Worm (Caenorhabditis elegans) whole organism, L3 larva: Measurements from ENCODE around the gene C04C3.14.

Experiments
- R02D3.7 ChIP-seq: fragments of 150-350 bp; optimal IDR thresholded peaks from 2 replicates; lab custom pipeline; 2014; ENCODE audit warnings: missing biosample characterization, missing genetic modification characterization
- ZK546.5 ChIP-seq: sonication (generic microtip); optimal IDR thresholded peaks from 2 replicates; lab custom pipeline; 2017; ENCODE audit warnings: missing biosample characterization, missing genetic modification characterization
- aly-2 ChIP-seq: fragments of 150-350 bp; optimal IDR thresholded peaks from 2 replicates; lab custom pipeline; 2014; ENCODE audit warnings: missing biosample characterization, missing genetic modification characterization
- ama-1 ChIP-seq: fragments of 150-350 bp; optimal IDR thresholded peaks from 2 replicates; lab custom pipeline; 2018
- ceh-16 ChIP-seq: sonication (generic microtip); optimal IDR thresholded peaks from 2 replicates; lab custom pipeline; 2017; ENCODE audit warnings: missing biosample characterization, missing genetic modification characterization
- ceh-28 ChIP-seq: fragments of 150-350 bp; optimal IDR thresholded peaks from 2 replicates; lab custom pipeline; 2014; ENCODE audit warnings: missing biosample characterization, missing genetic modification reagents, missing genetic modification characterization
- ceh-82 ChIP-seq: fragments of 150-350 bp; optimal IDR thresholded peaks from 2 replicates; lab custom pipeline; 2014; ENCODE audit warnings: missing biosample characterization, missing genetic modification characterization
- daf-12 ChIP-seq: fragments of 150-350 bp; optimal IDR thresholded peaks from 2 replicates; lab custom pipeline; 2014; ENCODE audit warnings: missing biosample characterization, missing genetic modification reagents, missing genetic modification characterization
- egl-27 ChIP-seq: sonication (generic microtip); optimal IDR thresholded peaks from 4 replicates; lab custom pipeline; 2017; ENCODE audit warnings: missing biosample characterization, missing genetic modification reagents, missing genetic modification characterization
- egl-5 ChIP-seq: fragments of 150-350 bp; optimal IDR thresholded peaks from 2 replicates; lab custom pipeline; 2017; ENCODE audit warnings: missing biosample characterization, missing genetic modification reagents, missing genetic modification characterization, inconsistent platforms
- elt-1 ChIP-seq: fragments of 150-350 bp; optimal IDR thresholded peaks from 2 replicates; lab custom pipeline; 2014; ENCODE audit warnings: missing biosample characterization, missing genetic modification characterization
- elt-2 ChIP-seq: sonication (generic microtip); optimal IDR thresholded peaks from 2 replicates; lab custom pipeline; 2016; ENCODE audit warnings: missing genetic modification reagents, mild to moderate bottlenecking, missing genetic modification characterization, missing compliant biosample characterization
- eor-1 ChIP-seq, 2 experiments: fragments of 150-350 bp; optimal IDR thresholded peaks; 2 replicates each; lab custom pipeline; 2014 to 2018; ENCODE audit warnings: missing biosample characterization in 2 of 2, missing genetic modification characterization in 2 of 2
- fkh-10 ChIP-seq: sonication (generic microtip); optimal IDR thresholded peaks from 2 replicates; lab custom pipeline; 2017; ENCODE audit warnings: missing biosample characterization, missing genetic modification reagents, missing genetic modification characterization
- fkh-2 ChIP-seq: fragments of 150-350 bp; optimal IDR thresholded peaks from 2 replicates; lab custom pipeline; 2014; ENCODE audit warnings: missing biosample characterization, missing genetic modification reagents, missing genetic modification characterization
- fos-1 ChIP-seq: fragments of 150-350 bp; optimal IDR thresholded peaks from 2 replicates; lab custom pipeline; 2014; ENCODE audit warnings: missing biosample characterization, missing genetic modification characterization
- hmg-11 ChIP-seq: sonication (generic microtip); optimal IDR thresholded peaks from 2 replicates; lab custom pipeline; 2016; ENCODE audit warnings: missing genetic modification characterization, missing compliant biosample characterization
- jun-1 ChIP-seq: fragments of 150-350 bp; optimal IDR thresholded peaks from 2 replicates; lab custom pipeline; 2014; ENCODE audit warnings: missing biosample characterization, missing genetic modification reagents, missing genetic modification characterization
- lin-15B ChIP-seq: fragments of 150-350 bp; optimal IDR thresholded peaks from 2 replicates; lab custom pipeline; 2014; ENCODE audit warnings: missing biosample characterization, missing genetic modification characterization
- lin-39 ChIP-seq: fragments of 150-350 bp; optimal IDR thresholded peaks from 2 replicates; lab custom pipeline; 2018; ENCODE audit warnings: missing biosample characterization, missing genetic modification reagents, missing genetic modification characterization
- lsy-12 ChIP-seq: sonication (generic microtip); optimal IDR thresholded peaks from 2 replicates; lab custom pipeline; 2016; ENCODE audit warnings: mild to moderate bottlenecking, missing genetic modification characterization, missing compliant biosample characterization
- mdl-1 ChIP-seq: fragments of 150-350 bp; optimal IDR thresholded peaks from 2 replicates; lab custom pipeline; 2014; ENCODE audit warnings: missing biosample characterization, missing genetic modification characterization
- mml-1 ChIP-seq: fragments of 150-350 bp; sonication (generic microtip); optimal IDR thresholded peaks from 3 replicates; lab custom pipeline; 2014; ENCODE audit warnings: missing biosample characterization, missing genetic modification characterization
- nfya-1 ChIP-seq: sonication (generic microtip); optimal IDR thresholded peaks from 2 replicates; lab custom pipeline; 2017; ENCODE audit warnings: missing genetic modification characterization, mild to moderate bottlenecking, missing compliant biosample characterization, antibody characterized with exemption, moderate library complexity; ENCODE audit not compliant: insufficient read depth
- nhr-12 ChIP-seq: fragments of 150-350 bp; optimal IDR thresholded peaks from 2 replicates; lab custom pipeline; 2014; ENCODE audit warnings: missing biosample characterization, missing genetic modification characterization
- nhr-23 ChIP-seq: fragments of 150-350 bp; optimal IDR thresholded peaks from 2 replicates; lab custom pipeline; 2014; ENCODE audit warnings: missing biosample characterization, missing genetic modification reagents, missing genetic modification characterization
- nhr-237 ChIP-seq: fragments of 150-350 bp; optimal IDR thresholded peaks from 2 replicates; lab custom pipeline; 2014; ENCODE audit warnings: missing biosample characterization, missing genetic modification characterization
- nhr-25 ChIP-seq: sonication (generic microtip); optimal IDR thresholded peaks from 2 replicates; lab custom pipeline; 2017; ENCODE audit warnings: missing biosample characterization, missing genetic modification characterization
- nhr-28 ChIP-seq: fragments of 150-350 bp; optimal IDR thresholded peaks from 2 replicates; lab custom pipeline; 2014; ENCODE audit warnings: missing biosample characterization, missing genetic modification characterization
- nhr-43 ChIP-seq: sonication (generic microtip); optimal IDR thresholded peaks from 2 replicates; lab custom pipeline; 2016; ENCODE audit warnings: mild to moderate bottlenecking, missing genetic modification characterization, missing compliant biosample characterization; ENCODE audit not compliant: poor library complexity, severe bottlenecking
- nhr-67 ChIP-seq: fragments of 150-350 bp; optimal IDR thresholded peaks from 2 replicates; lab custom pipeline; 2014; ENCODE audit warnings: missing biosample characterization, missing genetic modification characterization
- nhr-76 ChIP-seq: fragments of 150-350 bp; sonication (generic microtip); optimal IDR thresholded peaks from 5 replicates; lab custom pipeline; 2014; ENCODE audit warnings: missing biosample characterization, missing genetic modification characterization
- nhr-77 ChIP-seq: fragments of 150-350 bp; optimal IDR thresholded peaks from 2 replicates; lab custom pipeline; 2014; ENCODE audit warnings: missing biosample characterization, missing genetic modification characterization
- pha-4 ChIP-seq: fragments of 150-350 bp; optimal IDR thresholded peaks from 2 replicates; lab custom pipeline; 2014; ENCODE audit warnings: missing biosample characterization, missing genetic modification reagents, missing genetic modification characterization
- pqm-1 ChIP-seq: fragments of 150-350 bp; optimal IDR thresholded peaks from 2 replicates; lab custom pipeline; 2017; ENCODE audit warnings: missing biosample characterization, missing genetic modification characterization, inconsistent platforms
- sea-2 ChIP-seq: fragments of 150-350 bp; sonication (generic microtip); optimal IDR thresholded peaks from 4 replicates; lab custom pipeline; 2014; ENCODE audit warnings: missing biosample characterization, missing genetic modification reagents, missing genetic modification characterization
- skn-1 ChIP-seq: fragments of 150-350 bp; optimal IDR thresholded peaks from 2 replicates; lab custom pipeline; 2014; ENCODE audit warnings: missing biosample characterization, missing genetic modification characterization
- snpc-4 ChIP-seq: fragments of 150-350 bp; optimal IDR thresholded peaks from 2 replicates; lab custom pipeline; 2014; ENCODE audit warnings: missing biosample characterization, missing genetic modification characterization
- tbx-2 ChIP-seq: sonication (generic microtip); optimal IDR thresholded peaks from 2 replicates; lab custom pipeline; 2016; ENCODE audit warnings: mild to moderate bottlenecking, missing genetic modification characterization, missing compliant biosample characterization
- unc-39 ChIP-seq: sonication (generic microtip); optimal IDR thresholded peaks from 4 replicates; lab custom pipeline; 2017; ENCODE audit warnings: missing biosample characterization, missing genetic modification characterization
- unc-62 ChIP-seq: fragments of 150-350 bp; sonication (generic microtip); optimal IDR thresholded peaks from 4 replicates; lab custom pipeline; 2014; ENCODE audit warnings: missing biosample characterization, missing genetic modification reagents, missing genetic modification characterization
- zag-1 ChIP-seq: fragments of 150-350 bp; optimal IDR thresholded peaks from 2 replicates; lab custom pipeline; 2014; ENCODE audit warnings: missing biosample characterization, missing genetic modification characterization
- ztf-11 ChIP-seq: fragments of 150-350 bp; optimal IDR thresholded peaks from 2 replicates; lab custom pipeline; 2014; ENCODE audit warnings: missing biosample characterization, missing genetic modification characterization
- ztf-4 ChIP-seq: fragments of 150-350 bp; optimal IDR thresholded peaks from 2 replicates; lab custom pipeline; 2014; ENCODE audit warnings: missing biosample characterization, missing genetic modification characterization

Gene C04C3.14

ce11 chrIV:3363221-3363620 is 32.5 kb upstream of the C04C3.14 start, which contains the start of gene Y55H10A.2:
Gene Y55H10A.2 (plus strand): TSS chrIV:3363521.
- no peak for TF ChIP-seq nhr-77 (tag; lab: Kevin White, UChicago)
- TF ChIP-seq nhr-28 (tag; lab: Kevin White, UChicago): no peak
- TF ChIP-seq ama-1 (lab: Kevin White, UChicago): no peak
- TF ChIP-seq ceh-28: no peak
- TF ChIP-seq ZK546.5 (tag; lab: Kevin White, UChicago): no peak
- TF ChIP-seq aly-2: no peak
- no peak for TF ChIP-seq lin-15B (tag; lab: Kevin White, UChicago)
- TF ChIP-seq nhr-43 (tag; lab: Kevin White, UChicago): no peak
- no peak for TF ChIP-seq skn-1 (tag; lab: Kevin White, UChicago)
- no peak for TF ChIP-seq daf-12 (tag; lab: Kevin White, UChicago)
- no peak for TF ChIP-seq tbx-2 (tag; lab: Kevin White, UChicago)
- no peak for TF ChIP-seq nhr-25 (tag; lab: Kevin White, UChicago)
- no peak for TF ChIP-seq ceh-16 (tag; lab: Kevin White, UChicago)
- TF ChIP-seq ztf-11 (tag; lab: Kevin White, UChicago): no peak
- TF ChIP-seq fkh-10 (GFP tag; lab: Kevin White, UChicago): no peak
- no peak for TF ChIP-seq egl-5 (tag; lab: Kevin White, UChicago)

ce11 chrIV:3363784-3364183 is 31.9 kb upstream of the C04C3.14 start:
- TF ChIP-seq ztf-11 (tag; lab: Kevin White, UChicago) (no peak), sea-2 (GFP tag; lab: Kevin White, UChicago) (no peak), pqm-1 (tag; lab: Kevin White, UChicago) (no peak), mml-1 (no peak), elt-2 (no peak), daf-12 (tag; lab: Kevin White, UChicago) (no peak), pha-4 (no peak), nhr-77 (tag; lab: Kevin White, UChicago) (no peak), ztf-4 (tag; lab: Kevin White, UChicago) (no peak), snpc-4 (tag; lab: Kevin White, UChicago) (no peak), fos-1 (tag; lab: Kevin White, UChicago) (no peak), nhr-76 (tag; lab: Kevin White, UChicago) (no peak), ceh-28 (no peak), fkh-2 (tag; lab: Kevin White, UChicago) (no peak), nhr-23 (no peak), nhr-12 (tag; lab: Kevin White, UChicago) (no peak)

DNA sequence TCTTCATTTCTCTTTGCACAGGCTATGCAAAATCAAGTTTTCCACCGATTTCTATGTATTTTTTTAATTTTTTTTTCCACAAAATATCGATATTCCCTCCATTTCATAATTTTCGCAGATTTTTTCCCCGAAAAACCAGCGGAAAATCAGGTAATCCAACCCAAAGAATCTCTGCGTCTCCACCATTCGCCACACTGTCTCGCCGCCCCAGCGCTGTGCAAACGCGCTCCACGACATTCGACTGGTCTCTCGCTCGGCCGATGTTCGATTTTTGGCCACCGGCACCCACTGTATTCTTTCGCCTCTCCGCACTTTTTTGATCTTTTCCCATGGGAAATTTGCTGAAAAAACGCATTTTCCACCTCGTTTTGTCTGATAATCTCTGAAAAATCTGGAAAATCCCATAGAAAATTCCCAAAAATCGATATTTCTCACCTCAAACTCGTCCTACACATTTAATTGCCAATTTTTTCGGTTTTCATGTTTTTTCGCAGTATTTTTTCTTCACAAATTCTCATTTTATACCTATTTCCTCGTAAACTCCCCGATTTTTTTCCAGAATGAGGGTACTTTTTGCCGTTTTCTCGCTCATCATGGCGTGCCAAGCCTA is 26.9 kb upstream of the C04C3.14 start, which contains the start of gene vha-19:
Gene vha-19 (plus strand): TSS at position 560 of the 610 bp plus-strand sequence.
- TF ChIP-seq pha-4: peak; percentile 52
- no peak for TF ChIP-seq nhr-25 (tag; lab: Kevin White, UChicago)
- TF ChIP-seq daf-12 (tag; lab: Kevin White, UChicago): no peak
- TF ChIP-seq nhr-23: no peak
- no peak for TF ChIP-seq ztf-4 (tag; lab: Kevin White, UChicago)
- no peak for TF ChIP-seq fkh-2 (tag; lab: Kevin White, UChicago)
- TF ChIP-seq ceh-16 (tag; lab: Kevin White, UChicago): no peak
- TF ChIP-seq eor-1 (tag; optimal IDR thresholded peaks at IDR 0.05; lab: Kevin White, UChicago): no peak
- TF ChIP-seq nfya-1 (tag; lab: Kevin White, UChicago): peak; percentile 38
- no peak for TF ChIP-seq mdl-1 (tag; lab: Kevin White, UChicago)
- no peak for TF ChIP-seq ceh-82 (tag; lab: Kevin White, UChicago)
- TF ChIP-seq unc-39 (tag; lab: Kevin White, UChicago): no peak
- no peak for TF ChIP-seq nhr-28 (tag; lab: Kevin White, UChicago)
- no peak for TF ChIP-seq tbx-2 (tag; lab: Kevin White, UChicago)
- no peak for TF ChIP-seq mml-1
- TF ChIP-seq ama-1 (lab: Kevin White, UChicago): no peak
- no peak for TF ChIP-seq sea-2 (GFP tag; lab: Kevin White, UChicago)
- TF ChIP-seq skn-1 (tag; lab: Kevin White, UChicago): no peak
- TF ChIP-seq elt-1: no peak
- peak; percentile 51 for TF ChIP-seq lin-15B (tag; lab: Kevin White, UChicago)
- peak; percentile 77 for TF ChIP-seq hmg-11
- no peak for TF ChIP-seq nhr-12 (tag; lab: Kevin White, UChicago)
- no peak for TF ChIP-seq zag-1
- TF ChIP-seq elt-2: peak; percentile 61
- TF ChIP-seq nhr-77 (tag; lab: Kevin White, UChicago): no peak
- no peak for TF ChIP-seq unc-62 (GFP tag; lab: Kevin White, UChicago)
- TF ChIP-seq lsy-12 (tag; lab: Kevin White, UChicago): no peak
- no peak for TF ChIP-seq egl-5 (tag; lab: Kevin White, UChicago)
- TF ChIP-seq egl-27 (tag; lab: Kevin White, UChicago): no peak
- TF ChIP-seq aly-2: no peak
- no peak for TF ChIP-seq nhr-76 (tag; lab: Kevin White, UChicago)
- TF ChIP-seq nhr-43 (tag; lab: Kevin White, UChicago): no peak
- no peak for TF ChIP-seq pqm-1 (tag; lab: Kevin White, UChicago)
- TF ChIP-seq snpc-4 (tag; lab: Kevin White, UChicago): no peak
- peak; percentile 15 for TF ChIP-seq lin-39 (tag; lab: Kevin White, UChicago)
- no peak for TF ChIP-seq ztf-11 (tag; lab: Kevin White, UChicago)
- no peak for TF ChIP-seq fos-1 (tag; lab: Kevin White, UChicago)
- TF ChIP-seq jun-1 (tag; lab: Kevin White, UChicago): no peak
- no peak for TF ChIP-seq nhr-67 (tag; lab: Kevin White, UChicago)
- TF ChIP-seq R02D3.7 (tag; lab: Kevin White, UChicago): no peak
- TF ChIP-seq nhr-237: no peak
